Fruit fly (Drosophila melanogaster) whole organism, adult: ENCODE results near the gene CG3726.

ENCODE experiments used
- CG11617 ChIP-seq: fragments of 200-800 bp; sonication (Bioruptor generic); optimal IDR thresholded peaks from 2 replicates; lab custom pipeline; 2017; ENCODE audit warnings: mild to moderate bottlenecking, missing biosample characterization, missing genetic modification reagents, missing genetic modification characterization
- CG12768 ChIP-seq: fragments of 200-800 bp; sonication (Bioruptor generic); optimal IDR thresholded peaks from 2 replicates; lab custom pipeline; 2017; ENCODE audit warnings: missing biosample characterization, missing genetic modification characterization, mild to moderate bottlenecking, moderate library complexity, missing genetic modification reagents
- CG14711 ChIP-seq: fragments of 200-800 bp; sonication (Bioruptor generic); optimal IDR thresholded peaks from 2 replicates; lab custom pipeline; 2018; ENCODE audit warnings: missing biosample characterization, mild to moderate bottlenecking, missing genetic modification characterization, moderate library complexity
- CG33017 ChIP-seq: fragments of 200-800 bp; sonication (Bioruptor generic); optimal IDR thresholded peaks from 2 replicates; lab custom pipeline; 2018; ENCODE audit warnings: missing biosample characterization, mild to moderate bottlenecking, missing genetic modification characterization, moderate library complexity
- Clk ChIP-seq: fragments of 200-800 bp; sonication (Bioruptor generic); optimal IDR thresholded peaks from 2 replicates; lab custom pipeline; 2017; ENCODE audit warnings: missing biosample characterization, missing genetic modification characterization
- Crg-1 ChIP-seq: fragments of 200-800 bp; sonication (Bioruptor generic); optimal IDR thresholded peaks from 2 replicates; lab custom pipeline; 2016; ENCODE audit warnings: missing biosample characterization, missing genetic modification characterization
- Hr96 ChIP-seq: fragments of 200-800 bp; sonication (Bioruptor generic); optimal IDR thresholded peaks from 2 replicates; lab custom pipeline; 2016; ENCODE audit warnings: missing biosample characterization, missing genetic modification characterization
- Mnt ChIP-seq: fragments of 200-800 bp; sonication (Bioruptor generic); optimal IDR thresholded peaks from 2 replicates; lab custom pipeline; 2016; ENCODE audit warnings: missing biosample characterization, mild to moderate bottlenecking, missing genetic modification characterization
- bab1 ChIP-seq: fragments of 200-800 bp; sonication (Bioruptor generic); optimal IDR thresholded peaks from 3 replicates; lab custom pipeline; 2019; ENCODE audit warnings: missing biosample characterization, mild to moderate bottlenecking, missing genetic modification characterization, moderate library complexity
- cic ChIP-seq: fragments of 200-800 bp; sonication (Bioruptor generic); optimal IDR thresholded peaks from 2 replicates; lab custom pipeline; 2017; ENCODE audit warnings: missing biosample characterization, mild to moderate bottlenecking, missing genetic modification characterization, moderate library complexity
- cnc ChIP-seq, 2 experiments: fragments of >200 bp; optimal IDR thresholded peaks; 2 replicates each; lab custom pipeline; 2017
- ovo ChIP-seq: fragments of 200-800 bp; sonication (Bioruptor generic); optimal IDR thresholded peaks from 2 replicates; lab custom pipeline; 2016; ENCODE audit warnings: missing biosample characterization, missing genetic modification characterization
- pad ChIP-seq: fragments of 200-800 bp; sonication (Bioruptor generic); optimal IDR thresholded peaks from 3 replicates; lab custom pipeline; 2017; ENCODE audit warnings: missing biosample characterization, missing genetic modification characterization, mild to moderate bottlenecking, moderate library complexity, missing genetic modification reagents
- toe ChIP-seq: fragments of 200-800 bp; sonication (Bioruptor generic); optimal IDR thresholded peaks from 2 replicates; lab custom pipeline; 2016; ENCODE audit warnings: missing biosample characterization, missing genetic modification characterization

dm6 chrX:5893165-5893564, 23.7 kb upstream of the CG3726 start:
- no peak for TF ChIP-seq Hr96 (GFP tag; lab: Kevin White, UChicago)
- TF ChIP-seq ovo, result no peak
- TF ChIP-seq toe (GFP tag; lab: Kevin White, UChicago), result no peak
- TF ChIP-seq pad (GFP tag; lab: Kevin White, UChicago), result no peak
- TF ChIP-seq CG33017 (tag; lab: Kevin White, UChicago), result no peak
- no peak for TF ChIP-seq bab1 (GFP tag; lab: Kevin White, UChicago)
- TF ChIP-seq Crg-1 (GFP tag; lab: Kevin White, UChicago), result no peak
- no peak for TF ChIP-seq CG11617 (GFP tag; lab: Kevin White, UChicago)
- no peak for TF ChIP-seq Mnt (GFP tag; lab: Kevin White, UChicago)
- TF ChIP-seq CG14711 (tag; lab: Kevin White, UChicago), result no peak
- TF ChIP-seq Clk (GFP tag; lab: Kevin White, UChicago), result no peak
- no peak for TF ChIP-seq cnc (optimal IDR thresholded peaks at IDR 0.05; lab: Kevin White, UChicago)
- peak; percentile 42 for TF ChIP-seq cic (GFP tag; lab: Kevin White, UChicago)
- no peak for TF ChIP-seq CG12768 (GFP tag; lab: Kevin White, UChicago)
